Fruit fly (Drosophila melanogaster) whole organism, pupa: ENCODE results near the gene CG10750.

ENCODE experiments used
- CG10348 ChIP-seq: fragments of 200-800 bp; sonication (Bioruptor generic); IDR thresholded peaks from 2 replicates; pipeline ENCODE4 v1.3.6; 2022; ENCODE audit warnings: missing biosample characterization, missing genetic modification characterization
- CG34367 ChIP-seq: fragments of 200-800 bp; sonication (Bioruptor generic); optimal IDR thresholded peaks from 2 replicates; lab custom pipeline; 2018; ENCODE audit warnings: missing biosample characterization, mild to moderate bottlenecking, missing genetic modification characterization
- CG8159 ChIP-seq: fragments of 200-800 bp; sonication (Bioruptor generic); optimal IDR thresholded peaks from 3 replicates; lab custom pipeline; 2018; ENCODE audit warnings: missing biosample characterization, mild to moderate bottlenecking, missing genetic modification characterization, moderate library complexity
- CG8301 ChIP-seq: fragments of 200-800 bp; sonication (Bioruptor generic); optimal IDR thresholded peaks from 2 replicates; lab custom pipeline; 2018; ENCODE audit warnings: missing biosample characterization, mild to moderate bottlenecking, missing genetic modification characterization
- fd96Ca ChIP-seq: fragments of 200-800 bp; sonication (Bioruptor generic); IDR thresholded peaks from 3 replicates; pipeline ENCODE4 v1.3.6; 2022; ENCODE audit warnings: missing biosample characterization, missing genetic modification characterization
- gl ChIP-seq: fragments of 200-800 bp; sonication (Bioruptor generic); optimal IDR thresholded peaks from 2 replicates; lab custom pipeline; 2018; ENCODE audit warnings: missing biosample characterization, mild to moderate bottlenecking, missing genetic modification characterization
- rn ChIP-seq: fragments of 200-800 bp; sonication (Bioruptor generic); IDR thresholded peaks from 2 replicates; pipeline ENCODE4 v1.3.6; 2022; ENCODE audit warnings: missing biosample characterization, missing genetic modification characterization

dm6 chr2L:19319334-19319733 is 19.3 kb downstream of the CG10750 start:
- TF ChIP-seq CG10348 (no peak), CG8301 (tag; lab: Kevin White, UChicago) (no peak), fd96Ca (GFP tag; lab: Robert Waterston, UW) (no peak), gl (tag; lab: Kevin White, UChicago) (no peak), CG8159 (no peak), rn (no peak), CG34367 (tag; lab: Kevin White, UChicago) (no peak)
